Fruit fly (Drosophila melanogaster) whole organism, prepupa: ENCODE results near the gene Npc2g.

Experiments used
- CG10631 ChIP-seq: fragments of 200-800 bp; sonication (Bioruptor generic); optimal IDR thresholded peaks from 2 replicates; lab custom pipeline; 2016; ENCODE audit warnings: missing biosample characterization, missing genetic modification characterization
- CG10669 ChIP-seq: fragments of 200-800 bp; sonication (Bioruptor generic); optimal IDR thresholded peaks from 3 replicates; lab custom pipeline; 2018; ENCODE audit warnings: missing biosample characterization, mild to moderate bottlenecking, missing genetic modification characterization, moderate library complexity
- CG11294 ChIP-seq: fragments of 200-800 bp; sonication (Bioruptor generic); IDR thresholded peaks from 2 replicates; pipeline ENCODE4 v1.3.6; 2022; ENCODE audit warnings: missing biosample characterization, missing genetic modification characterization
- CG15336 ChIP-seq: fragments of 200-800 bp; sonication (Bioruptor generic); IDR thresholded peaks from 2 replicates; pipeline ENCODE4 v1.3.6; 2022; ENCODE audit warnings: missing biosample characterization, missing genetic modification characterization
- CG1621 ChIP-seq: fragments of 200-800 bp; sonication (Bioruptor generic); optimal IDR thresholded peaks from 3 replicates; lab custom pipeline; 2018; ENCODE audit warnings: missing biosample characterization, mild to moderate bottlenecking, missing genetic modification characterization
- CG3032 ChIP-seq: fragments of 200-800 bp; optimal IDR thresholded peaks from 2 replicates; lab custom pipeline; 2019; ENCODE audit warnings: missing biosample characterization, mild to moderate bottlenecking, missing genetic modification characterization, moderate library complexity
- CG32006 ChIP-seq: fragments of 200-800 bp; sonication (Bioruptor generic); optimal IDR thresholded peaks from 3 replicates; lab custom pipeline; 2017; ENCODE audit warnings: missing biosample characterization, mild to moderate bottlenecking, missing genetic modification characterization
- CG34406 ChIP-seq: fragments of 200-800 bp; sonication (Bioruptor generic); optimal IDR thresholded peaks from 3 replicates; lab custom pipeline; 2016; ENCODE audit warnings: missing biosample characterization, missing genetic modification characterization
- CG4318 ChIP-seq: fragments of 200-800 bp; sonication (Bioruptor generic); optimal IDR thresholded peaks from 3 replicates; lab custom pipeline; 2017; ENCODE audit warnings: missing biosample characterization, mild to moderate bottlenecking, missing genetic modification characterization
- CG6163 ChIP-seq: fragments of 200-800 bp; sonication (Bioruptor generic); IDR thresholded peaks from 3 replicates; pipeline ENCODE4 v1.3.6; 2022; ENCODE audit warnings: missing biosample characterization, missing genetic modification characterization
- CG6276 ChIP-seq: fragments of 200-800 bp; sonication (Bioruptor generic); optimal IDR thresholded peaks from 2 replicates; lab custom pipeline; 2017; ENCODE audit warnings: missing biosample characterization, mild to moderate bottlenecking, missing genetic modification characterization
- CG6792 ChIP-seq: fragments of 200-800 bp; sonication (Bioruptor generic); optimal IDR thresholded peaks from 3 replicates; lab custom pipeline; 2016; ENCODE audit warnings: missing biosample characterization, missing genetic modification characterization
- CG6808 ChIP-seq: fragments of 200-800 bp; sonication (Bioruptor generic); optimal IDR thresholded peaks from 3 replicates; lab custom pipeline; 2017; ENCODE audit warnings: missing biosample characterization, missing genetic modification characterization, mild to moderate bottlenecking, moderate library complexity, missing genetic modification reagents
- CG6854 ChIP-seq: fragments of 200-800 bp; sonication (Bioruptor generic); optimal IDR thresholded peaks from 2 replicates; lab custom pipeline; 2017; ENCODE audit warnings: missing biosample characterization, mild to moderate bottlenecking, missing genetic modification characterization
- CG7368 ChIP-seq: fragments of 200-800 bp; sonication (Bioruptor generic); optimal IDR thresholded peaks from 3 replicates; lab custom pipeline; 2016; ENCODE audit warnings: missing biosample characterization, missing genetic modification characterization
- CG8119 ChIP-seq: fragments of 200-800 bp; sonication (Bioruptor generic); IDR thresholded peaks from 3 replicates; pipeline ENCODE4 v1.3.6; 2022; ENCODE audit warnings: missing biosample characterization, missing genetic modification characterization
- CG8319 ChIP-seq: fragments of 200-800 bp; sonication (Bioruptor generic); optimal IDR thresholded peaks from 3 replicates; lab custom pipeline; 2016; ENCODE audit warnings: missing biosample characterization, missing genetic modification characterization
- CG8632 ChIP-seq: fragments of 200-800 bp; sonication (Bioruptor generic); optimal IDR thresholded peaks from 3 replicates; lab custom pipeline; 2016; ENCODE audit warnings: missing biosample characterization, missing genetic modification characterization
- CG9139 ChIP-seq: fragments of 200-800 bp; sonication (Bioruptor generic); optimal IDR thresholded peaks from 3 replicates; lab custom pipeline; 2017; ENCODE audit warnings: missing biosample characterization, mild to moderate bottlenecking, missing genetic modification characterization
- Eip75B ChIP-seq: fragments of 200-800 bp; sonication (Bioruptor generic); optimal IDR thresholded peaks from 3 replicates; lab custom pipeline; 2016; ENCODE audit warnings: missing biosample characterization, missing genetic modification characterization
- Eip78C ChIP-seq: fragments of 200-800 bp; sonication (Bioruptor generic); peaks from one replicate; lab custom pipeline; 2016; ENCODE audit warnings: missing biosample characterization, missing genetic modification characterization
- Eip93F ChIP-seq: fragments of 200-800 bp; sonication (Bioruptor generic); optimal IDR thresholded peaks from 2 replicates; lab custom pipeline; 2016; ENCODE audit warnings: missing biosample characterization, mild to moderate bottlenecking, missing genetic modification characterization
- Ets21C ChIP-seq: fragments of 200-800 bp; sonication (Bioruptor generic); optimal IDR thresholded peaks from 3 replicates; lab custom pipeline; 2016; ENCODE audit warnings: missing biosample characterization, missing genetic modification characterization
- Ets96B ChIP-seq: fragments of 200-800 bp; optimal IDR thresholded peaks from 2 replicates; lab custom pipeline; 2019; ENCODE audit warnings: missing biosample characterization, mild to moderate bottlenecking, missing genetic modification characterization, moderate library complexity
- Gug ChIP-seq: fragments of 200-800 bp; sonication (Bioruptor generic); IDR thresholded peaks from 2 replicates; pipeline ENCODE4 v1.3.6; 2022; ENCODE audit warnings: missing biosample characterization, missing genetic modification characterization
- Hr38 ChIP-seq: sonication (Bioruptor generic); optimal IDR thresholded peaks from 2 replicates; lab custom pipeline; 2016; ENCODE audit warnings: missing biosample characterization, missing genetic modification characterization
- Hr39 ChIP-seq: fragments of 200-800 bp; sonication (Bioruptor generic); optimal IDR thresholded peaks from 2 replicates; lab custom pipeline; 2016; ENCODE audit warnings: missing biosample characterization, missing genetic modification characterization
- Hr4 ChIP-seq: fragments of 200-800 bp; sonication (Bioruptor generic); optimal IDR thresholded peaks from 3 replicates; lab custom pipeline; 2016; ENCODE audit warnings: missing biosample characterization, missing genetic modification characterization
- Lpt ChIP-seq: fragments of 200-800 bp; sonication (Bioruptor generic); optimal IDR thresholded peaks from 3 replicates; lab custom pipeline; 2016; ENCODE audit warnings: missing biosample characterization, missing genetic modification characterization
- Met ChIP-seq: fragments of 200-800 bp; sonication (Bioruptor generic); optimal IDR thresholded peaks from 3 replicates; lab custom pipeline; 2016; ENCODE audit warnings: missing biosample characterization, missing genetic modification characterization
- OdsH ChIP-seq: fragments of 200-800 bp; sonication (Bioruptor generic); optimal IDR thresholded peaks from 3 replicates; lab custom pipeline; 2016; ENCODE audit warnings: missing biosample characterization, missing genetic modification characterization
- Smox ChIP-seq: fragments of 200-800 bp; sonication (Bioruptor generic); optimal IDR thresholded peaks from 3 replicates; lab custom pipeline; 2016; ENCODE audit warnings: missing biosample characterization, missing genetic modification characterization
- Sox102F ChIP-seq: fragments of 200-800 bp; sonication (Bioruptor generic); optimal IDR thresholded peaks from 2 replicates; lab custom pipeline; 2016; ENCODE audit warnings: missing biosample characterization, mild to moderate bottlenecking, missing genetic modification characterization
- Sox15 ChIP-seq: fragments of 200-800 bp; sonication (Bioruptor generic); optimal IDR thresholded peaks from 3 replicates; lab custom pipeline; 2016; ENCODE audit warnings: missing biosample characterization, missing genetic modification characterization
- acj6 ChIP-seq: fragments of 200-800 bp; sonication (Bioruptor generic); optimal IDR thresholded peaks from 3 replicates; lab custom pipeline; 2016; ENCODE audit warnings: missing biosample characterization, missing genetic modification characterization
- dsx ChIP-seq: fragments of 200-800 bp; optimal IDR thresholded peaks from 3 replicates; lab custom pipeline; 2019; ENCODE audit warnings: missing biosample characterization, mild to moderate bottlenecking, missing genetic modification characterization, moderate library complexity; ENCODE audit not compliant: poor library complexity, severe bottlenecking
- fd59A ChIP-seq: fragments of 200-800 bp; sonication (Bioruptor generic); optimal IDR thresholded peaks from 2 replicates; lab custom pipeline; 2017; ENCODE audit warnings: missing biosample characterization, mild to moderate bottlenecking, missing genetic modification characterization, missing genetic modification reagents
- lz ChIP-seq: fragments of 200-800 bp; sonication (Bioruptor generic); optimal IDR thresholded peaks from 3 replicates; lab custom pipeline; 2016; ENCODE audit warnings: missing biosample characterization, missing genetic modification characterization
- pdm3 ChIP-seq: fragments of 200-800 bp; sonication (Bioruptor generic); optimal IDR thresholded peaks from 3 replicates; lab custom pipeline; 2016; ENCODE audit warnings: missing biosample characterization, missing genetic modification characterization
- salr ChIP-seq, 2 experiments: fragments of 200-800 bp; sonication (Bioruptor generic); optimal IDR thresholded peaks; 3 replicates each; lab custom pipeline; 2016 to 2018; ENCODE audit warnings: missing biosample characterization in 2 of 2, missing genetic modification characterization in 2 of 2, mild to moderate bottlenecking in 1 of 2
- spab ChIP-seq: fragments of 200-800 bp; sonication (Bioruptor generic); optimal IDR thresholded peaks from 2 replicates; lab custom pipeline; 2017; ENCODE audit warnings: missing biosample characterization, mild to moderate bottlenecking, missing genetic modification characterization, missing genetic modification reagents
- ss ChIP-seq, 2 experiments: fragments of 200-800 bp; sonication (Bioruptor generic); optimal IDR thresholded peaks; 2 replicates in 1 of 2; 3 replicates in 1 of 2; lab custom pipeline; 2017 to 2018; ENCODE audit warnings: mild to moderate bottlenecking in 2 of 2, missing biosample characterization in 2 of 2, missing genetic modification characterization in 2 of 2, moderate library complexity in 1 of 2
- svp ChIP-seq: fragments of 200-800 bp; sonication (Bioruptor generic); peaks from one replicate; lab custom pipeline; 2016; ENCODE audit warnings: missing biosample characterization, missing genetic modification characterization
- vri ChIP-seq: fragments of 200-800 bp; sonication (Bioruptor generic); optimal IDR thresholded peaks from 3 replicates; lab custom pipeline; 2016; ENCODE audit warnings: missing biosample characterization, mild to moderate bottlenecking, missing genetic modification characterization

Npc2g gene

DNA sequence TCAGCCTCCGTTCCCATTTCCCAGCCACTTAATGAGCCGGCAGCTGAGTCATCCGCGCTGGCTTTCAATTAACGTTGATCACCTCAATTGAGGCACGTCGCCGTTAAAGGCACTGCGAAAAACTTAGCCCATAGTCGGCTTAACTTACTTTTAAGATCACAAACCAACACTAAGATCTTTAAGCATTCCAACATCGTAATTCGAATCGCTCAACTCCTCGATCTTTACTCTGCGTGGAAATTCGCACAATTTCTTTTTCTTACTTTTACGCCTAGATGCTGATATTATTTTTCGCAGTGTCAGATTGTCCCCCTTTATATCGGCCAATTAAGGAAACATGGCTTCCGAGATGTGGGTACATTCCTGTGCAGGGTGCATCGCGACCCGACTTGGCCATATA is 22.7 kb downstream of the Npc2g start (continued):
- TF ChIP-seq vri (GFP tag; lab: Kevin White, UChicago), result no peak
- TF ChIP-seq CG7368 (GFP tag; lab: Kevin White, UChicago), result no peak
- TF ChIP-seq CG9139 (GFP tag; lab: Kevin White, UChicago), result no peak
- TF ChIP-seq CG4318 (GFP tag; lab: Kevin White, UChicago), result no peak
- TF ChIP-seq CG15336 (GFP tag; lab: Robert Waterston, UW), result no peak
- no peak for TF ChIP-seq Met
- no peak for TF ChIP-seq CG6276 (GFP tag; lab: Kevin White, UChicago)
- TF ChIP-seq, all 60 proteins: peak for 15

DNA sequence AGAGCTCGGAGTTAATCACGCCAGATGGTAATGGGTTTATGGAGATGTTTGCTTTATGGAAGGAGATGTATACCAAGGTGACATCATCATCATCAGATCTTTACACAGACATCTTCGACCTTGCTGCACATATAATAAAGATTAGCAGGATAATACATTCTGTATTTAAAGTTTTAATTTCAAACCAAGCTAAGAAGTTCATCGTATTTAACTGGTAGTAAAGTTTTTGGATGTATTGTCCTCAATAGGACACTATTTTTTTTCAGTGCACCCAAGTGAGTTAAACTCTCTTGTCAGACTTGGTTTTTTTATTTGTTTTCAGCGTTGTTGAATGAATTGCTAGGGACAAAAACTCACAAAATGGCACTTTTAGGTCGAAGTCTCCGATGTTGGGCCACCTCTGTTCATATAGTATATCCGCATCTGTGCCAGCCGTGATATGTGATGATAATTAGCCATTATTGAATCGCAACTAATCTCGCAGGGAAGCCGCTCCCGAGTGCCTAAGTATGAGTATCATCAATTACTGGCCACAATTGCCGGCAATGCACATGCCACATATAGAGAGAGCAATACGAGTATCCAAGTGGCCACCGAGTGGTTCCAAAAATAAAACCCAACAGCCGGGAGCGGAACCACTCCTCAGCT is 23.7 kb downstream of the Npc2g start:
- peak; percentile 33 for TF ChIP-seq CG3032 (tag; lab: Kevin White, UChicago)
- TF ChIP-seq Eip78C (GFP tag; lab: Kevin White, UChicago), result peak; percentile 59
- no peak for TF ChIP-seq Hr38 (GFP tag; lab: Kevin White, UChicago)
- TF ChIP-seq CG1621 (tag; lab: Kevin White, UChicago), result no peak
- TF ChIP-seq CG11294 (GFP tag; lab: Robert Waterston, UW), result no peak
- no peak for TF ChIP-seq Hr4
- no peak for TF ChIP-seq pdm3 (GFP tag; lab: Kevin White, UChicago)
- TF ChIP-seq Ets96B (tag; lab: Kevin White, UChicago), result peak; percentile 33
- TF ChIP-seq Ets21C (GFP tag; lab: Kevin White, UChicago), result no peak

DNA sequence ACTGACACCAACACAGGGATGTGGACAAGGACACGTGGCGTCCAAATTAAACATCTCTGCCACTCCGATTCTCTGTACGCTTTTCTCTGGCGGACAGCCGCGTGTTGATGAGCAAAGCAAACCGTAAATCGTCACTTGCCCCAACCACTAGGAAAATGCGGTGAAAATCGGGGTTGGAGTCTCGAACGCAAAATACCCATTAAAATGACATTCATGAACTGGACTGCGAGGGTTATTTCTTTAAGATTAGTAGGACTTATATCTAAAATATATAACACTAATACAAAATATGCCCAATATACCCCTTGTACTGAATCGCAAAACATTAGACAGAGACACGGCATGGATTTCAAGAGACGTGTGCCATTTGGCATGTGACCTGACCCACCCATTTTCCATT is 26.6 kb downstream of the Npc2g start:
- no peak for TF ChIP-seq OdsH (GFP tag; lab: Kevin White, UChicago)
- TF ChIP-seq spab (GFP tag; lab: Kevin White, UChicago), result no peak
- peak; percentile 6 for TF ChIP-seq Eip78C (GFP tag; lab: Kevin White, UChicago)
- no peak for TF ChIP-seq CG15336 (GFP tag; lab: Robert Waterston, UW)
- no peak for TF ChIP-seq CG6808 (GFP tag; lab: Kevin White, UChicago)

DNA sequence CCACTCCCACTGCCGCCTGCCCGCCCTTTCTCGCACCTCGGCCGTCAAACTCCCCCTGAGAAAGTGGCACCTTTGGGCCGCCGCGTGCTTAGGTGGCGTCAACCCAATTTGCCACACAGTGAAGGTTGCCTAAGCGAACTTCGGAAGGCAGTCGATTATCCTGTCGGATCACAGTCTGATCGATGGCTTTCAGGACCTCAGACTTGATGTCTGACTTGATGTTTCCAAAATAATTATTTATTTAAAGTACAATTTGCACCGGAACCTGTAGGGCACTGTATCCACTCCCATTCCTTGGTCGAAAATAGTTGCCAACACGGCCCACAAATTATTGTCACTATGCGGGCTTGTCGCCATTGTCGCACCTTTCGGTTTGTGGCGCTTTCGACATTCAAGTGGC is 30.7 kb downstream of the Npc2g start:
- TF ChIP-seq CG8632 (GFP tag; lab: Kevin White, UChicago), result no peak
- no peak for TF ChIP-seq CG34406
- no peak for TF ChIP-seq CG6808 (GFP tag; lab: Kevin White, UChicago)
- TF ChIP-seq salr (GFP tag; optimal IDR thresholded peaks at IDR 0.05; lab: Kevin White, UChicago), result peak in 1 of 2 experiments; percentile 8
- no peak for TF ChIP-seq CG9139 (GFP tag; lab: Kevin White, UChicago)
- no peak for TF ChIP-seq CG8319 (GFP tag; lab: Kevin White, UChicago)
- TF ChIP-seq CG6854 (GFP tag; lab: Kevin White, UChicago), result no peak
- no peak for TF ChIP-seq Gug (GFP tag; lab: Robert Waterston, UW)
- no peak for TF ChIP-seq Sox102F (GFP tag; lab: Kevin White, UChicago)
- TF ChIP-seq lz (GFP tag; lab: Kevin White, UChicago), result no peak
- no peak for TF ChIP-seq CG10669 (GFP tag; lab: Kevin White, UChicago)
- no peak for TF ChIP-seq Smox (GFP tag; lab: Kevin White, UChicago)
- no peak for TF ChIP-seq CG10631 (GFP tag; lab: Kevin White, UChicago)
- no peak for TF ChIP-seq Eip75B (GFP tag; lab: Kevin White, UChicago)
- TF ChIP-seq Eip93F (GFP tag; lab: Kevin White, UChicago), result no peak
- TF ChIP-seq Ets21C (GFP tag; lab: Kevin White, UChicago), result no peak
- no peak for TF ChIP-seq ss (GFP tag; optimal IDR thresholded peaks at IDR 0.05; lab: Kevin White, UChicago)
- no peak for TF ChIP-seq Met
- no peak for TF ChIP-seq vri (GFP tag; lab: Kevin White, UChicago)
- TF ChIP-seq Hr39, result no peak
- no peak for TF ChIP-seq Lpt (GFP tag; lab: Kevin White, UChicago)
- no peak for TF ChIP-seq Hr38 (GFP tag; lab: Kevin White, UChicago)
- no peak for TF ChIP-seq Ets96B (tag; lab: Kevin White, UChicago)
- TF ChIP-seq acj6 (GFP tag; lab: Kevin White, UChicago), result no peak
- no peak for TF ChIP-seq CG1621 (tag; lab: Kevin White, UChicago)
- TF ChIP-seq CG11294 (GFP tag; lab: Robert Waterston, UW), result peak; percentile 14; the same call in 1 of the 2 replicates
- peak; percentile 57; the same call in 1 of the 3 replicates for TF ChIP-seq CG6163 (GFP tag; lab: Robert Waterston, UW)
- TF ChIP-seq svp, result no peak
- TF ChIP-seq Sox15 (GFP tag; lab: Kevin White, UChicago), result no peak
- no peak for TF ChIP-seq fd59A (GFP tag; lab: Kevin White, UChicago)
- 0 out of 3 replicates have a peak, but pooled peaks have one; percentile 22 for TF ChIP-seq CG8119 (GFP tag; lab: Robert Waterston, UW)
- peak; percentile 14 for TF ChIP-seq CG32006
- TF ChIP-seq CG6792 (GFP tag; lab: Kevin White, UChicago), result no peak
- no peak for TF ChIP-seq dsx (GFP tag; lab: Kevin White, UChicago)
